Worm (Caenorhabditis elegans) whole organism, early embryonic: Measurements from ENCODE around the gene srt-32.

ENCODE experiments used
- B0310.2 ChIP-seq: sonication (generic microtip); optimal IDR thresholded peaks from 2 replicates; lab custom pipeline; 2016; ENCODE audit warnings: mild to moderate bottlenecking, missing genetic modification characterization, missing compliant biosample characterization
- tbx-37 ChIP-seq: fragments of 200-800 bp; sonication (Bioruptor generic); conservative IDR thresholded peaks from 2 replicates; pipeline ENCODE4 v1.3.6; 2022; ENCODE audit warnings: missing genetic modification reagents, missing genetic modification characterization, missing compliant biosample characterization

DNA sequence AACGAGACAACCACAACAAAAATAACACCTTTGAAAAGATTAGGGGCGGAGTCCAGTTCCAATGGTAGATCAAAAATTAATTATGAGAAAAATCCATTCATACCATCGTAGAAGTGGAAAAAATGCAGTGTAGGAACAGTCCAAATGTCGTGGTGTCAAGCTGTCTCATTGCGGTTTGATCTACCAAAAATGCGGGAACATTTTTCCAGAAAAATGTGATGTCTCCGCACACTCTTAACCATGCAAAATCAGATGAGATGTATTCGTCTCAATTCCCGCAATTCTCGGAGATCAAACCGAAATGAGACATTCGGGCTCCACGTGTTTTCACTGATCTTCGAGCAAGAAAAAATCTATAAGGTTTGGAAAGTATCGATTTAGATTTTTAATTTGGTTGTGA, 34.7 kb downstream of the srt-32 start:
- TF ChIP-seq B0310.2 (tag; lab: Kevin White, UChicago) (no peak), tbx-37 (GFP tag; lab: Robert Waterston, UW) (no peak)
